Worm (Caenorhabditis elegans): Measurements from ENCODE around the gene rig-6.

DNA sequence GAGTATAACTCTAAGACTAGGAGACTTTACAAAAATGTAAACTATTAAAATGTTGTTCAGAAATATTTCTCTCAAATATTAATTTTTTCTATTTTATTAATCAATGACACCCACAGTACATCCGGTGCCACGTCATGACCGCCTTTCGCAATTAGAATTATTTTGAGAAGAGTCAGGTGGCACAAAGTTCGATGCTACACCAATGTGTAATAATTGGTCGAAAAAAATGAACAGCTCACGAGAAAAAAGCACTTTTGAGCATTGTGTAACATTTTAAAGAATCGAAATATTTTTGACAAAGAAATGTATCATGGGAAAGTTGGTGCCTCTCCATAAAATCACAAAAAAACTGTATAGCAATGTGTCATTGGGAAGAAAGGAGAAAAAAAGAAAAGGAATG is 5.2 kb downstream of the rig-6 start:
- no peak for TF ChIP-seq lsy-2 (tag; optimal IDR thresholded peaks at IDR 0.05)
- TF ChIP-seq unc-62 (GFP tag; optimal IDR thresholded peaks at IDR 0.05) = no peak
- no peak for TF ChIP-seq nhr-76 (tag; optimal IDR thresholded peaks at IDR 0.05)
- no peak for TF ChIP-seq blmp-1 (tag; optimal IDR thresholded peaks at IDR 0.05)
- TF ChIP-seq nhr-237 (tag; optimal IDR thresholded peaks at IDR 0.05) = no peak
